Worm (Caenorhabditis elegans): Measurements from ENCODE around the gene C12D5.5.
"Not testable (repeated sequence)": the region's sequence is repeated elsewhere in the genome, so short reads cannot be mapped to it uniquely, and the experiment has no call there.

The C12D5.5 gene

DNA sequence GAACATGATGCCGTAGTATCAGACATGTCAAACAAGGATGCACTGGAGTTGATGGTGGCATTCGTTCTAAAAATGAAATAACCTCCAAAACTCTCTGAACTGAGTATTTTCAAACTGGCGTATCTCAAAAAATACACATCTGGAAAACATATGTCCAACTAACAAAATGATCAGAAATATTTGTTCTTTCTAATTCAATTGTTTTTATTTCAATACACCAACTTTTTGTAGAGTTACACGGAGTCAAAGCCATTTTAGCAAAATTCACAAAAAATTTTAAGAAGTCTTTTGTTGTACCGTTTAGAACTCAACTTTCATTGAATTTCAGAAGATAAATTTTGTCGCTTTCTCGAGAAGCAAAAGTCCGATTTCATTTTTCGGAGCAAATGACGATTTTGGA, 35.5 kb downstream of the C12D5.5 start, which contains the start of gene srsx-40:
Gene srsx-40, minus strand, starts transcription at position 101 of the 400 bp plus-strand sequence.
- TF ChIP-seq elt-3, ztf-4, ceh-82 (tag; optimal IDR thresholded peaks at IDR 0.05): not testable (repeated sequence)

DNA sequence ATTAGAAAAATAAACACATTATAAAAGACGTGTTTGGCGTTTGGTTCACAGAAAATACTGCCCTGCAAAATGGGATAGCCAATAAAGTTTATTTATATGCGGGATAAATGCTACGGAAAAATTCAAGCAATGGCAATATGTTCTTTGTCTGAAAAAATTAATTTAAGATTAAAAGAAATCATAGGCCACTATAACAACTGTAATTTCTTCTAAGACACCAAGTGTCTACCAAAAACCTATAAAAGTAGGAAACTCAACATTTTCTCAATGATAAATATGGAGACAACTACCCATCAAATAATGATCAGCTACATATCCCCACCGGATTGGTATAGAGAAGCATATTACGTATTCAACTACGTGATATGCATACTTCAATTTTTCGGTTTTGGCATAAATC, 37.3 kb downstream of the C12D5.5 start, which contains the start of gene srw-3:
Gene srw-3, plus strand, starts transcription at position 301 of the 400 bp plus-strand sequence.
- TF ChIP-seq fos-1 (tag; optimal IDR thresholded peaks at IDR 0.05) (no peak), dmd-4 (tag; optimal IDR thresholded peaks at IDR 0.05) (no peak), mbf-1 (tag; optimal IDR thresholded peaks at IDR 0.05) (no peak), lin-39 (tag; optimal IDR thresholded peaks at IDR 0.05) (no peak), skn-1 (tag; optimal IDR thresholded peaks at IDR 0.05) (no peak), ama-1 (optimal IDR thresholded peaks at IDR 0.05) (no peak), gmeb-1 (tag; optimal IDR thresholded peaks at IDR 0.05) (no peak)

DNA sequence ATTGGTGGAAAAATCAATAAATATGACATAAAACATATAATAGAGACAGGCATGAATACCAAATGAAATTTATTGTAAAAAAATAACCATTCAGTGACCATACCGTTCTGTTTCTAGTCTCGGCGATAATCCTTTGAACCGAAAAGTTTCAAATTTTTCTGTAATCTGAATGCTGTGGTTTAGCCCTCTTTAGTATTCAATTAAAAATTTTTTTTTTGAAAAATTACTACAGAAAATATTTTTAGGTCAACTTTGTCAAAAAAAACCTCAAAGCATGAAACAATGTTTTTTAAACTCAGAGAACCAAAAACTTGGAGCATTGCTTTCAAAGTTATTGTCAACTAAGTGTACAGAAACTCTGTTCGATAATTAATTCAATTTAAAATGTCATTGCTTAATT, 40.5 kb downstream of the C12D5.5 start, which contains the start of gene ZK105.11:
Gene ZK105.11, minus strand, starts transcription at position 101 of the 400 bp plus-strand sequence.
- no peak for TF ChIP-seq R02D3.7 (tag; optimal IDR thresholded peaks at IDR 0.05)
- no peak for TF ChIP-seq zag-1 (tag; optimal IDR thresholded peaks at IDR 0.05)
- TF ChIP-seq sma-9 (GFP tag; optimal IDR thresholded peaks at IDR 0.05), result no peak
- no peak for TF ChIP-seq sma-9 (tag; optimal IDR thresholded peaks at IDR 0.05)
- no peak for TF ChIP-seq unc-62 (GFP tag; optimal IDR thresholded peaks at IDR 0.05)
- TF ChIP-seq lin-13 (GFP tag; optimal IDR thresholded peaks at IDR 0.05), result no peak
- TF ChIP-seq unc-55 (GFP tag; optimal IDR thresholded peaks at IDR 0.05), result no peak
- no peak for TF ChIP-seq nhr-25 (tag; optimal IDR thresholded peaks at IDR 0.05)
- TF ChIP-seq elt-3 (tag; optimal IDR thresholded peaks at IDR 0.05), result no peak
- no peak for TF ChIP-seq skn-1 (tag; optimal IDR thresholded peaks at IDR 0.05)
- TF ChIP-seq lin-11 (tag; optimal IDR thresholded peaks at IDR 0.05), result no peak
- no peak for TF ChIP-seq mdl-1 (tag; optimal IDR thresholded peaks at IDR 0.05)
- no peak for TF ChIP-seq Y55F3AM.14 (GFP tag; optimal IDR thresholded peaks at IDR 0.05)
- TF ChIP-seq nhr-237 (tag; optimal IDR thresholded peaks at IDR 0.05), result no peak
- no peak for TF ChIP-seq sem-4 (tag; optimal IDR thresholded peaks at IDR 0.05)
- TF ChIP-seq sma-3 (GFP tag; optimal IDR thresholded peaks at IDR 0.05), result no peak
- no peak for TF ChIP-seq nhr-10 (tag; optimal IDR thresholded peaks at IDR 0.05)
- no peak for TF ChIP-seq blmp-1 (tag; optimal IDR thresholded peaks at IDR 0.05; ENCODE audit: insufficient read depth)
- no peak for TF ChIP-seq fos-1 (tag; optimal IDR thresholded peaks at IDR 0.05)
- no peak for TF ChIP-seq F13H6.1 (tag; optimal IDR thresholded peaks at IDR 0.05)

DNA sequence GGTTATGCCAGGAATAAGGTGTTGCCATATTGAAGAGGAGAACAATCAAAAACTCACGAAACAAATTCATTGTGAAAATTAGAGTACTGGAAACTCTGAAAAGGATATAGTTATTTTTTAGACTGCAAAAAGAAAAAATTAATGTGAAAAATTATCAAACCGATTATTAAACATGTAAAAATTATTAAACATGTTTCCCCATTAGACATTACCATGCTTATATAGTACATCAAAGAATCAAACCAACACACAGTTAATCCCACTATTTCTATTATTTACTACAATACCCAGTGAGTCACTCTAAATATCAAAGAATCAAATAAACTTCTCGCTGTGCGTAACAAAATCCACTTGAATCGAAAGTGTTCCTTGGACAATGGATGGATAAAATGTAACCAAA, 45.0 kb downstream of the C12D5.5 start, which contains the start of gene ZK105.13:
Gene ZK105.13, minus strand, starts transcription at position 101 of the 400 bp plus-strand sequence.
- TF ChIP-seq egl-27 (tag; optimal IDR thresholded peaks at IDR 0.05) (no peak), unc-55 (GFP tag; optimal IDR thresholded peaks at IDR 0.05) (no peak), mab-5 (tag; optimal IDR thresholded peaks at IDR 0.05) (no peak), sem-4 (tag; optimal IDR thresholded peaks at IDR 0.05) (no peak), unc-39 (tag; optimal IDR thresholded peaks at IDR 0.05) (no peak), nhr-23 (tag; optimal IDR thresholded peaks at IDR 0.05) (no peak), nhr-237 (tag; optimal IDR thresholded peaks at IDR 0.05) (no peak), fos-1 (tag; optimal IDR thresholded peaks at IDR 0.05) (no peak), C34F6.9 (tag; optimal IDR thresholded peaks at IDR 0.05) (no peak), gmeb-1 (tag; optimal IDR thresholded peaks at IDR 0.05) (no peak), Y55F3AM.14 (GFP tag; optimal IDR thresholded peaks at IDR 0.05) (no peak), ceh-82 (tag; optimal IDR thresholded peaks at IDR 0.05) (no peak), mbf-1 (tag; optimal IDR thresholded peaks at IDR 0.05) (no peak), sma-3 (GFP tag; optimal IDR thresholded peaks at IDR 0.05) (no peak), lin-13 (GFP tag; optimal IDR thresholded peaks at IDR 0.05) (no peak)

DNA sequence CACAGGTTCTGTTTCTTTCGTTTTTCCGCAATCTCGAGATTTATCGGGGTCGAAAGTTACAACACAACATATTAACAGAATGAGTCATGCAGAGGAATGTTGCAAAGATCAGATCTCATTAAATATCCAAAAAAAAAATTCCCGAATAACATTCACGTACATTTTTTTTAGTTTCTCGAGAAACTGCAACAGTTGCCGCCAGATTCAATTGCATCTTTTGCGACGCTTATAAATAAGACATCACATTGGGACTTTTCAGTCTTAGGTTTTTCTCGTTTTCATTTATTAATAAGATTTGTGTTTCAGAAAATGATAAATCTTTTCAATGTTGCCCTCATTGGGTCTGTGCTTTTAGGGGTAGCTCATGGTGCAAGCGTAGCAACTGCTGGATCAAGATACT, 45.7 kb downstream of the C12D5.5 start, which contains the start of gene ZK105.1:
Gene ZK105.1, plus strand, starts transcription at position 301 of the 400 bp plus-strand sequence.
- TF ChIP-seq fos-1 (tag; optimal IDR thresholded peaks at IDR 0.05) (no peak), mdl-1 (tag; optimal IDR thresholded peaks at IDR 0.05) (no peak), lsy-2 (tag; optimal IDR thresholded peaks at IDR 0.05) (no peak), nhr-10 (tag; optimal IDR thresholded peaks at IDR 0.05) (no peak), C34F6.9 (tag; optimal IDR thresholded peaks at IDR 0.05) (no peak), egl-27 (tag; optimal IDR thresholded peaks at IDR 0.05) (no peak), mab-5 (tag; optimal IDR thresholded peaks at IDR 0.05) (no peak), crh-2 (tag; optimal IDR thresholded peaks at IDR 0.05) (no peak), blmp-1 (tag; optimal IDR thresholded peaks at IDR 0.05; ENCODE audit: insufficient read depth) (no peak), F13H6.1 (tag; optimal IDR thresholded peaks at IDR 0.05) (no peak), lin-13 (GFP tag; optimal IDR thresholded peaks at IDR 0.05) (no peak), ceh-16 (tag; optimal IDR thresholded peaks at IDR 0.05) (no peak), dmd-4 (tag; optimal IDR thresholded peaks at IDR 0.05) (no peak), sem-4 (tag; optimal IDR thresholded peaks at IDR 0.05) (no peak), ztf-11 (tag; optimal IDR thresholded peaks at IDR 0.05) (no peak), ztf-4 (tag; optimal IDR thresholded peaks at IDR 0.05) (no peak)

All from whole organism, L2 larva.